Fruit fly (Drosophila melanogaster): ENCODE measurements around the gene CG12708.

CG12708 gene

DNA sequence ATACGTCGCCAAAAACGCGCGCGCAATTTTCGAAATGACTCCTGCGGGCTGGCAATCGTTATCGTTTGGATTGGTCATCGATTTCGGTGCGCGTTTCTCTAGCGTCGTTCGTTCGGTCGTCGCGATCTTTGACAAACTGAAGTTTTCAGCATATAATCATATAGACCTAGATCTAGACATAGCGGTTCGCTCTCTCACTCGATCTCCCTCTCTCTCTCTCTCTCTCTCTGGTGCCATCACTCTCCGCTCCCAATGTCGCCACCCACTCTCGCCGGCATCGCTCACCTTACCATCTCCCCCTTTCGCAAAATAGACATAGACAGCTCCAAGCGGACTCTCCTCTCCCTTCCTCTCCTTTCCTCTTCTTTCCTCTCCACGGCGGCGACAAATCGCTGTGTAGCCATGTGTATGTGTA is 42.0 kb upstream of the CG12708 start, which contains the start of gene sog (continued):
- TF ChIP-seq CG32532 (GFP tag; IDR thresholded peaks at IDR 0.05), result peak; percentile 73
- TF ChIP-seq da (GFP tag; optimal IDR thresholded peaks at IDR 0.05), result no peak
- no peak for TF ChIP-seq CG2116 (GFP tag; optimal IDR thresholded peaks at IDR 0.05)
- TF ChIP-seq Fer2 (tag; optimal IDR thresholded peaks at IDR 0.05), result no peak
- TF ChIP-seq CG10321 (GFP tag; IDR thresholded peaks at IDR 0.05), result no peak
- no peak for TF ChIP-seq CG17829 (tag; optimal IDR thresholded peaks at IDR 0.05)
- TF ChIP-seq CG3726 (GFP tag; IDR thresholded peaks at IDR 0.05), result no peak
- no peak for TF ChIP-seq tap (tag; optimal IDR thresholded peaks at IDR 0.05)
- no peak for TF ChIP-seq CG17802 (tag; optimal IDR thresholded peaks at IDR 0.05)
- peak; percentile 54 for TF ChIP-seq Dref (GFP tag; IDR thresholded peaks at IDR 0.05)
- no peak for TF ChIP-seq oc (tag; optimal IDR thresholded peaks at IDR 0.05)
- no peak for TF ChIP-seq CG8359 (GFP tag; optimal IDR thresholded peaks at IDR 0.05; ENCODE audit: borderline replicate concordance)
- no peak for TF ChIP-seq pfk (GFP tag; optimal IDR thresholded peaks at IDR 0.05)
- no peak for TF ChIP-seq Xrp1 (GFP tag; IDR thresholded peaks at IDR 0.05)
- no peak for TF ChIP-seq wor (GFP tag; IDR thresholded peaks at IDR 0.05)
- no peak for TF ChIP-seq CG2202 (tag; optimal IDR thresholded peaks at IDR 0.05)
- no peak for TF ChIP-seq Nf-YC (tag; optimal IDR thresholded peaks at IDR 0.05)
- no peak for TF ChIP-seq phol (tag; optimal IDR thresholded peaks at IDR 0.05)
- TF ChIP-seq CG5953 (GFP tag; IDR thresholded peaks at IDR 0.05), result no peak
- TF ChIP-seq trh (GFP tag; optimal IDR thresholded peaks at IDR 0.05), result no peak
- TF ChIP-seq Dfd (GFP tag; optimal IDR thresholded peaks at IDR 0.05), result no peak
- TF ChIP-seq Dbx (GFP tag; IDR thresholded peaks at IDR 0.05), result peak; percentile 42; the same call in 1 of the 3 replicates
- TF ChIP-seq CG12659 (GFP tag; optimal IDR thresholded peaks at IDR 0.05), result no peak
- TF ChIP-seq CG17186 (GFP tag; optimal IDR thresholded peaks at IDR 0.05), result no peak
- TF ChIP-seq sna (GFP tag; IDR thresholded peaks at IDR 0.05; ENCODE audit: partially characterized antibody), result peak; percentile 42; the same call in 1 of the 2 replicates
- TF ChIP-seq gce (GFP tag; IDR thresholded peaks at IDR 0.05), result no peak
- no peak for TF ChIP-seq eve (GFP tag; optimal IDR thresholded peaks at IDR 0.05)
- no peak for TF ChIP-seq CG12942 (GFP tag; optimal IDR thresholded peaks at IDR 0.05)
- no peak for TF ChIP-seq lilli (GFP tag; optimal IDR thresholded peaks at IDR 0.05)
- TF ChIP-seq CG3407 (GFP tag; optimal IDR thresholded peaks at IDR 0.05), result no peak
- TF ChIP-seq CG11723 (GFP tag; optimal IDR thresholded peaks at IDR 0.05), result no peak
- TF ChIP-seq gfzf (GFP tag; optimal IDR thresholded peaks at IDR 0.05), result no peak
- no peak for TF ChIP-seq Fer1 (GFP tag; optimal IDR thresholded peaks at IDR 0.05)
- no peak for TF ChIP-seq psq (GFP tag; optimal IDR thresholded peaks at IDR 0.05)
- no peak for TF ChIP-seq dysf (GFP tag; IDR thresholded peaks at IDR 0.05)
- TF ChIP-seq CG9727 (GFP tag; optimal IDR thresholded peaks at IDR 0.05), result no peak
- no peak for TF ChIP-seq CG17612 (GFP tag; IDR thresholded peaks at IDR 0.05)
- TF ChIP-seq z (GFP tag; IDR thresholded peaks at IDR 0.05), result no peak
- no peak for TF ChIP-seq MESR4 (GFP tag; optimal IDR thresholded peaks at IDR 0.05)
- TF ChIP-seq CG1647 (GFP tag; optimal IDR thresholded peaks at IDR 0.05), result no peak
- TF ChIP-seq crc (GFP tag; optimal IDR thresholded peaks at IDR 0.05), result no peak
- TF ChIP-seq E2f1 (GFP tag; IDR thresholded peaks at IDR 0.05), result no peak
- TF ChIP-seq pho (GFP tag; optimal IDR thresholded peaks at IDR 0.05), result no peak
- TF ChIP-seq CG2875 (GFP tag; optimal IDR thresholded peaks at IDR 0.05), result no peak
- no peak for TF ChIP-seq CG2129 (GFP tag; IDR thresholded peaks at IDR 0.05; ENCODE audit: partially characterized antibody)
- no peak for TF ChIP-seq CG6272 (GFP tag; IDR thresholded peaks at IDR 0.05)
- no peak for TF ChIP-seq Ssrp (tag; optimal IDR thresholded peaks at IDR 0.05)
- TF ChIP-seq Trl (optimal IDR thresholded peaks at IDR 0.05), result peak; percentile 85 to 96
- TF ChIP-seq Trl (GFP tag; optimal IDR thresholded peaks at IDR 0.05), result no peak
- no peak for TF ChIP-seq nom (GFP tag; optimal IDR thresholded peaks at IDR 0.05)
- no peak for TF ChIP-seq wdn (GFP tag; IDR thresholded peaks at IDR 0.05)
- TF ChIP-seq CG7928 (GFP tag; optimal IDR thresholded peaks at IDR 0.05), result no peak
- no peak for TF ChIP-seq Tbp (GFP tag; optimal IDR thresholded peaks at IDR 0.05)
